Fruit fly (Drosophila melanogaster) whole organism, embryonic: ENCODE measurements around the gene CG3630.

ENCODE experiments used
- Aef1 ChIP-seq: fragments of 200-800 bp; sonication (Bioruptor generic); IDR thresholded peaks from 3 replicates; pipeline ENCODE4 v1.3.6; 2022; ENCODE audit warnings: missing biosample characterization, missing genetic modification characterization
- CG10654 ChIP-seq: fragments of 200-800 bp; sonication (Bioruptor generic); optimal IDR thresholded peaks from 2 replicates; lab custom pipeline; 2016; ENCODE audit warnings: missing biosample characterization, missing genetic modification characterization
- CG12155 ChIP-seq: fragments of 200-800 bp; sonication (Bioruptor generic); optimal IDR thresholded peaks from 3 replicates; lab custom pipeline; 2016; ENCODE audit warnings: missing biosample characterization, missing genetic modification characterization
- CG12659 ChIP-seq: fragments of 200-800 bp; sonication (Bioruptor generic); optimal IDR thresholded peaks from 3 replicates; lab custom pipeline; 2017; ENCODE audit warnings: mild to moderate bottlenecking, missing biosample characterization, missing genetic modification reagents, missing genetic modification characterization
- CG13894 ChIP-seq: fragments of 200-800 bp; sonication (Bioruptor generic); optimal IDR thresholded peaks from 3 replicates; lab custom pipeline; 2018; ENCODE audit warnings: missing biosample characterization, mild to moderate bottlenecking, missing genetic modification characterization, moderate library complexity
- CG1529 ChIP-seq: fragments of 200-800 bp; sonication (Bioruptor generic); optimal IDR thresholded peaks from 3 replicates; lab custom pipeline; 2018; ENCODE audit warnings: missing biosample characterization, missing genetic modification characterization
- CG15479 ChIP-seq: fragments of 200-800 bp; sonication (Bioruptor generic); optimal IDR thresholded peaks from 3 replicates; lab custom pipeline; 2019; ENCODE audit warnings: missing biosample characterization, mild to moderate bottlenecking, missing genetic modification characterization, moderate library complexity
- CG17328 ChIP-seq: fragments of 200-800 bp; sonication (Bioruptor generic); IDR thresholded peaks from 2 replicates; pipeline ENCODE4 v1.3.6; 2022; ENCODE audit warnings: missing biosample characterization, missing genetic modification characterization
- CG18011 ChIP-seq: fragments of 200-800 bp; sonication (Bioruptor generic); optimal IDR thresholded peaks from 2 replicates; lab custom pipeline; 2017; ENCODE audit warnings: missing biosample characterization, missing genetic modification characterization, mild to moderate bottlenecking, moderate library complexity, missing genotype
- CG30431 ChIP-seq: fragments of 200-800 bp; sonication (Bioruptor generic); optimal IDR thresholded peaks from 2 replicates; lab custom pipeline; 2017; ENCODE audit warnings: missing biosample characterization, missing genetic modification characterization
- CG3281 ChIP-seq: fragments of 200-800 bp; sonication (Bioruptor generic); optimal IDR thresholded peaks from 3 replicates; lab custom pipeline; 2017; ENCODE audit warnings: missing biosample characterization, mild to moderate bottlenecking, missing genetic modification characterization
- CG3847 ChIP-seq: fragments of 200-800 bp; sonication (Bioruptor generic); IDR thresholded peaks from 2 replicates; pipeline ENCODE4 v1.3.6; 2022; ENCODE audit warnings: missing biosample characterization, missing genetic modification characterization
- CG4282 ChIP-seq: fragments of 200-800 bp; sonication (Bioruptor generic); optimal IDR thresholded peaks from 2 replicates; lab custom pipeline; 2016; ENCODE audit warnings: missing biosample characterization, missing genetic modification characterization
- CG4730 ChIP-seq: fragments of 200-800 bp; sonication (Bioruptor generic); IDR thresholded peaks from 2 replicates; pipeline ENCODE4 v1.3.6; 2022; ENCODE audit warnings: missing biosample characterization, missing genetic modification characterization
- CG6765 ChIP-seq: fragments of 200-800 bp; sonication (Bioruptor generic); optimal IDR thresholded peaks from 3 replicates; lab custom pipeline; 2017; ENCODE audit warnings: missing biosample characterization, mild to moderate bottlenecking, missing genetic modification characterization
- CG7556 ChIP-seq: fragments of 200-800 bp; sonication (Bioruptor generic); optimal IDR thresholded peaks from 2 replicates; lab custom pipeline; 2017; ENCODE audit warnings: missing biosample characterization, mild to moderate bottlenecking, missing genetic modification characterization
- CG9932 ChIP-seq: fragments of 200-800 bp; sonication (Bioruptor generic); IDR thresholded peaks from 2 replicates; pipeline ENCODE4 v1.3.6; 2022; ENCODE audit warnings: missing biosample characterization, missing genetic modification characterization
- CHES-1-like ChIP-seq: fragments of 200-800 bp; sonication (Bioruptor generic); optimal IDR thresholded peaks from 2 replicates; lab custom pipeline; 2016; ENCODE audit warnings: missing biosample characterization, missing genetic modification characterization
- Dek ChIP-seq: fragments of 200-800 bp; sonication (Bioruptor generic); optimal IDR thresholded peaks from 3 replicates; lab custom pipeline; 2019; ENCODE audit warnings: missing biosample characterization, mild to moderate bottlenecking, missing genetic modification characterization, moderate library complexity
- Drgx ChIP-seq: fragments of 200-800 bp; sonication (Bioruptor generic); IDR thresholded peaks from 2 replicates; pipeline ENCODE4 v1.3.6; 2022; ENCODE audit warnings: missing biosample characterization, missing genetic modification characterization
- E2f2 ChIP-seq: fragments of 200-800 bp; sonication (Bioruptor generic); IDR thresholded peaks from 2 replicates; pipeline ENCODE4 v1.3.6; 2022; ENCODE audit warnings: missing biosample characterization, missing genetic modification characterization
- ERR ChIP-seq: fragments of 200-800 bp; sonication (Bioruptor generic); optimal IDR thresholded peaks from 2 replicates; lab custom pipeline; 2016; ENCODE audit warnings: missing biosample characterization, missing genetic modification characterization
- Ets97D ChIP-seq: fragments of 200-800 bp; sonication (Bioruptor generic); optimal IDR thresholded peaks from 3 replicates; lab custom pipeline; 2016; ENCODE audit warnings: missing biosample characterization, missing genetic modification characterization
- Fer1 ChIP-seq: fragments of 200-800 bp; sonication (Bioruptor generic); optimal IDR thresholded peaks from 2 replicates; lab custom pipeline; 2017; ENCODE audit warnings: missing biosample characterization, mild to moderate bottlenecking, missing genetic modification characterization
- Gug ChIP-seq: fragments of 200-800 bp; sonication (Bioruptor generic); IDR thresholded peaks from 4 replicates; pipeline ENCODE4 v1.3.6; 2022; ENCODE audit warnings: missing biosample characterization, missing genetic modification characterization
- Hr39 ChIP-seq: fragments of >200 bp; optimal IDR thresholded peaks from 2 replicates; lab custom pipeline; 2017
- Lpt ChIP-seq: fragments of >200 bp; optimal IDR thresholded peaks from 2 replicates; lab custom pipeline; 2018; ENCODE audit warnings: missing biosample characterization, missing genetic modification characterization
- MTF-1 ChIP-seq: fragments of 200-800 bp; sonication (Bioruptor generic); optimal IDR thresholded peaks from 2 replicates; lab custom pipeline; 2018; ENCODE audit warnings: missing biosample characterization, mild to moderate bottlenecking, missing genetic modification characterization, borderline replicate concordance
- Max ChIP-seq: fragments of 200-800 bp; sonication (Bioruptor generic); optimal IDR thresholded peaks from 2 replicates; lab custom pipeline; 2016; ENCODE audit warnings: missing biosample characterization, mild to moderate bottlenecking, missing genetic modification characterization
- Nf-YB ChIP-seq: fragments of 200-800 bp; sonication (Bioruptor generic); optimal IDR thresholded peaks from 3 replicates; lab custom pipeline; 2019; ENCODE audit warnings: missing biosample characterization, mild to moderate bottlenecking, missing genetic modification characterization, moderate library complexity
- NfI ChIP-seq: fragments of 200-800 bp; sonication (Bioruptor generic); optimal IDR thresholded peaks from 3 replicates; lab custom pipeline; 2018; ENCODE audit warnings: missing biosample characterization, mild to moderate bottlenecking, missing genetic modification characterization, moderate library complexity
- Poxn ChIP-seq: fragments of 200-800 bp; sonication (Bioruptor generic); IDR thresholded peaks from 2 replicates; pipeline ENCODE4 v1.3.6; 2022; ENCODE audit warnings: missing biosample characterization, missing genetic modification characterization
- Rx ChIP-seq: fragments of 200-800 bp; sonication (Bioruptor generic); IDR thresholded peaks from 2 replicates; pipeline ENCODE4 v1.3.6; 2022; ENCODE audit warnings: missing biosample characterization, missing genetic modification characterization
- Sin3A ChIP-seq: fragments of >200 bp; optimal IDR thresholded peaks from 2 replicates; lab custom pipeline; 2018
- Sox102F ChIP-seq: fragments of 200-800 bp; sonication (Bioruptor generic); optimal IDR thresholded peaks from 2 replicates; lab custom pipeline; 2018; ENCODE audit warnings: missing biosample characterization, mild to moderate bottlenecking, missing genetic modification characterization, moderate library complexity
- TFAM ChIP-seq: fragments of 200-800 bp; sonication (Bioruptor generic); optimal IDR thresholded peaks from 2 replicates; lab custom pipeline; 2017; ENCODE audit warnings: missing biosample characterization, missing genetic modification characterization, inconsistent platforms
- ac ChIP-seq: fragments of 200-800 bp; sonication (Bioruptor generic); optimal IDR thresholded peaks from 3 replicates; lab custom pipeline; 2017; ENCODE audit warnings: missing biosample characterization, mild to moderate bottlenecking, missing genetic modification characterization
- bowl ChIP-seq: fragments of 200-800 bp; sonication (Bioruptor generic); IDR thresholded peaks from 2 replicates; pipeline ENCODE4 v1.3.6; 2022; ENCODE audit warnings: missing biosample characterization, missing genetic modification characterization
- bsh ChIP-seq, 2 experiments: fragments of 200-800 bp; sonication (Bioruptor generic); optimal IDR thresholded peaks; 2 replicates each; lab custom pipeline; 2017 to 2018; ENCODE audit warnings: mild to moderate bottlenecking in 2 of 2, missing biosample characterization in 2 of 2, missing genetic modification characterization in 2 of 2, moderate library complexity in 1 of 2
- btn ChIP-seq: fragments of 200-800 bp; sonication (Bioruptor generic); optimal IDR thresholded peaks from 2 replicates; lab custom pipeline; 2016; ENCODE audit warnings: missing biosample characterization, missing genetic modification characterization
- cad ChIP-seq: fragments of >200 bp; optimal IDR thresholded peaks from 2 replicates; lab custom pipeline; 2017; ENCODE audit warnings: missing biosample characterization, missing genetic modification characterization
- chinmo ChIP-seq: fragments of 200-800 bp; sonication (Bioruptor generic); IDR thresholded peaks from 4 replicates; pipeline ENCODE4 v1.3.6; 2022; ENCODE audit warnings: missing biosample characterization, missing genetic modification characterization; ENCODE audit not compliant: partially characterized antibody
- ci ChIP-seq: fragments of 200-800 bp; sonication (Bioruptor generic); IDR thresholded peaks from 3 replicates; pipeline ENCODE4 v1.3.6; 2022; ENCODE audit warnings: missing biosample characterization, missing genetic modification characterization
- crp ChIP-seq, 2 experiments: fragments of 200-800 bp; sonication (Bioruptor generic); optimal IDR thresholded peaks; 2 replicates in 1 of 2; 3 replicates in 1 of 2; lab custom pipeline; 2017; ENCODE audit warnings: missing biosample characterization in 2 of 2, missing genetic modification characterization in 2 of 2, mild to moderate bottlenecking in 1 of 2, moderate library complexity in 1 of 2
- gfzf ChIP-seq: fragments of 200-800 bp; sonication (Bioruptor generic); optimal IDR thresholded peaks from 2 replicates; lab custom pipeline; 2016; ENCODE audit warnings: missing biosample characterization, mild to moderate bottlenecking, missing genetic modification characterization, moderate library complexity
- hth ChIP-seq: fragments of >200 bp; optimal IDR thresholded peaks from 2 replicates; lab custom pipeline; 2017; ENCODE audit warnings: inconsistent platforms
- kni ChIP-seq: fragments of 200-800 bp; sonication (Bioruptor generic); optimal IDR thresholded peaks from 3 replicates; lab custom pipeline; 2017; ENCODE audit warnings: mild to moderate bottlenecking, missing biosample characterization, missing genetic modification reagents, missing genetic modification characterization
- maf-S ChIP-seq: fragments of 200-800 bp; sonication (Bioruptor generic); optimal IDR thresholded peaks from 2 replicates; lab custom pipeline; 2016; ENCODE audit warnings: missing biosample characterization, missing genetic modification characterization
- sens ChIP-seq: fragments of 200-800 bp; sonication (Bioruptor generic); peaks from one replicate; lab custom pipeline; 2016; ENCODE audit warnings: missing biosample characterization, missing genetic modification characterization
- slou ChIP-seq: fragments of 200-800 bp; sonication (Bioruptor generic); optimal IDR thresholded peaks from 3 replicates; lab custom pipeline; 2016; ENCODE audit warnings: missing biosample characterization, missing genetic modification characterization
- tap ChIP-seq: fragments of 200-800 bp; optimal IDR thresholded peaks from 3 replicates; lab custom pipeline; 2019; ENCODE audit warnings: missing biosample characterization, mild to moderate bottlenecking, missing genetic modification characterization, moderate library complexity
- tgo ChIP-seq: fragments of 200-800 bp; sonication (Bioruptor generic); IDR thresholded peaks from 3 replicates; pipeline ENCODE4 v1.3.6; 2022; ENCODE audit warnings: missing biosample characterization, missing genetic modification characterization
- tin ChIP-seq: fragments of 200-800 bp; sonication (Bioruptor generic); optimal IDR thresholded peaks from 3 replicates; lab custom pipeline; 2016; ENCODE audit warnings: missing biosample characterization, missing genetic modification characterization
- tx ChIP-seq: fragments of 200-800 bp; sonication (Bioruptor generic); optimal IDR thresholded peaks from 2 replicates; lab custom pipeline; 2016; ENCODE audit warnings: missing biosample characterization, missing genetic modification characterization

CG3630 gene

dm6 chrX:2138417-2138816 lies 23.6 kb upstream of the CG3630 start (continued):
- TF ChIP-seq bsh (GFP tag; optimal IDR thresholded peaks at IDR 0.05; lab: Kevin White, UChicago) (no peak), CG30431 (no peak), gfzf (GFP tag; lab: Kevin White, UChicago) (no peak), CHES-1-like (no peak), CG6765 (GFP tag; lab: Kevin White, UChicago) (no peak), kni (no peak), CG18011 (GFP tag; lab: Kevin White, UChicago) (no peak), Rx (GFP tag; lab: Robert Waterston, UW) (no peak), sens (GFP tag; lab: Kevin White, UChicago) (peak; percentile 51), CG13894 (tag; lab: Kevin White, UChicago) (no peak), ERR (no peak), Aef1 (GFP tag; lab: Robert Waterston, UW) (peak; percentile 64; the same call in 2 of the 3 replicates), Poxn (GFP tag; lab: Robert Waterston, UW) (no peak), CG9932 (GFP tag; lab: Robert Waterston, UW) (no peak), tgo (GFP tag; lab: Robert Waterston, UW) (no peak), ac (GFP tag; lab: Kevin White, UChicago) (no peak), Sox102F (GFP tag; lab: Kevin White, UChicago) (no peak), tap (tag; lab: Kevin White, UChicago) (no peak), CG15479 (GFP tag; lab: Kevin White, UChicago) (peak; percentile 51), chinmo (GFP tag; lab: Robert Waterston, UW) (no peak), CG7556 (GFP tag; lab: Kevin White, UChicago) (no peak), CG4730 (GFP tag; lab: Robert Waterston, UW) (no peak), hth (lab: Kevin White, UChicago) (no peak), ci (GFP tag; lab: Robert Waterston, UW) (no peak), CG3281 (GFP tag; lab: Kevin White, UChicago) (no peak), CG4282 (GFP tag; lab: Kevin White, UChicago) (no peak), maf-S (GFP tag; lab: Kevin White, UChicago) (no peak), crp (GFP tag; optimal IDR thresholded peaks at IDR 0.05; lab: Kevin White, UChicago) (no peak), E2f2 (GFP tag; lab: Robert Waterston, UW) (no peak), CG10654 (no peak), btn (no peak), CG3847 (GFP tag; lab: Robert Waterston, UW) (no peak), Gug (GFP tag; lab: Robert Waterston, UW) (no peak), Drgx (no peak), Sin3A (lab: Kevin White, UChicago) (no peak), tx (no peak), bowl (no peak), NfI (GFP tag; lab: Kevin White, UChicago) (no peak), CG12659 (GFP tag; lab: Kevin White, UChicago) (no peak), Fer1 (GFP tag; lab: Kevin White, UChicago) (no peak), CG12155 (no peak), tin (GFP tag; lab: Kevin White, UChicago) (no peak), Lpt (GFP tag; lab: Kevin White, UChicago) (no peak), Dek (no peak), CG1529 (GFP tag; lab: Kevin White, UChicago) (no peak), Ets97D (no peak), MTF-1 (GFP tag; lab: Kevin White, UChicago) (no peak), Max (GFP tag; lab: Kevin White, UChicago) (no peak), Nf-YB (peak; percentile 79), CG17328 (GFP tag; lab: Robert Waterston, UW) (no peak), slou (no peak), cad (GFP tag; lab: Kevin White, UChicago) (peak; percentile 88), TFAM (no peak), Hr39 (no peak)
